Worm (Caenorhabditis elegans) whole organism, midembryonic: ENCODE data around the gene ZK470.2.

Experiments used
- T22C8.4 ChIP-seq: fragments of 200-800 bp; sonication (Bioruptor generic); IDR thresholded peaks from 2 replicates; pipeline ENCODE4 v1.3.6; 2022; ENCODE audit warnings: missing genetic modification characterization, missing compliant biosample characterization
- ref-1 ChIP-seq: fragments of 200-800 bp; sonication (Bioruptor generic); conservative IDR thresholded peaks from 2 replicates; pipeline ENCODE4 v1.3.6; 2022; ENCODE audit warnings: missing genetic modification reagents, missing genetic modification characterization, missing compliant biosample characterization
- tab-1 ChIP-seq: fragments of 200-800 bp; sonication (Bioruptor generic); IDR thresholded peaks from 2 replicates; pipeline ENCODE4 v1.3.6; 2022; ENCODE audit warnings: missing genetic modification characterization, missing compliant biosample characterization
- ztf-23 ChIP-seq: fragments of 200-800 bp; sonication (Bioruptor generic); IDR thresholded peaks from 2 replicates; pipeline ENCODE4 v1.3.6; 2022; ENCODE audit warnings: missing genetic modification reagents, missing genetic modification characterization, missing compliant biosample characterization
- ztf-29 ChIP-seq: fragments of 200-800 bp; sonication (Bioruptor generic); IDR thresholded peaks from 2 replicates; pipeline ENCODE4 v1.3.6; 2022; ENCODE audit warnings: missing genetic modification reagents, missing genetic modification characterization, missing compliant biosample characterization

- no peak for TF ChIP-seq ref-1
- no peak for TF ChIP-seq T22C8.4 (GFP tag; lab: Robert Waterston, UW)
- TF ChIP-seq ztf-23 (GFP tag; lab: Robert Waterston, UW) = no peak
- no peak for TF ChIP-seq ztf-29 (GFP tag; lab: Robert Waterston, UW)
- no peak for TF ChIP-seq tab-1 (GFP tag; lab: Robert Waterston, UW)
These were observed 49.5 kb upstream of the ZK470.2 start for ce11 chrX:4085489-4085888.
